Worm (Caenorhabditis elegans) whole organism, young adult: ENCODE data around the gene R03H10.5.
A peak's percentile ranks its signal among the peaks of the same experiment; 100 is the strongest.

Source experiments
- B0035.1 ChIP-seq: sonication (generic microtip); optimal IDR thresholded peaks from 2 replicates; lab custom pipeline; 2016; ENCODE audit warnings: missing genetic modification characterization, mild to moderate bottlenecking, missing compliant biosample characterization, missing genotype, missing genetic modification reagents
- B0336.3 ChIP-seq: fragments of 200-800 bp; sonication (Bioruptor generic); IDR thresholded peaks from 2 replicates; pipeline ENCODE4 v1.3.6; 2022; ENCODE audit warnings: missing genetic modification characterization, missing compliant biosample characterization
- Y56A3A.18 ChIP-seq: fragments of 200-800 bp; sonication (Bioruptor generic); IDR thresholded peaks from 2 replicates; pipeline ENCODE4 v1.3.6; 2022; ENCODE audit warnings: missing genetic modification reagents, missing genetic modification characterization, missing compliant biosample characterization
- akir-1 ChIP-seq: fragments of 200-800 bp; sonication (Bioruptor generic); optimal IDR thresholded peaks from 2 replicates; lab custom pipeline; 2018; ENCODE audit warnings: mild to moderate bottlenecking, missing genetic modification characterization, moderate library complexity, missing compliant biosample characterization
- atf-7 ChIP-seq: sonication (generic microtip); optimal IDR thresholded peaks from 2 replicates; lab custom pipeline; 2017; ENCODE audit warnings: mild to moderate bottlenecking, missing genetic modification characterization, missing compliant biosample characterization
- bed-2 ChIP-seq: fragments of 200-800 bp; sonication (Bioruptor generic); IDR thresholded peaks from 2 replicates; pipeline ENCODE4 v1.3.6; 2022; ENCODE audit warnings: missing genetic modification reagents, missing genetic modification characterization, missing compliant biosample characterization
- ceh-100 ChIP-seq: fragments of 200-800 bp; sonication (Bioruptor generic); IDR thresholded peaks from 2 replicates; pipeline ENCODE4 v1.3.6; 2022; ENCODE audit warnings: missing genetic modification reagents, missing genetic modification characterization, missing compliant biosample characterization
- ceh-58 ChIP-seq: fragments of 200-800 bp; sonication (Bioruptor generic); IDR thresholded peaks from 2 replicates; pipeline ENCODE4 v1.3.6; 2022; ENCODE audit warnings: missing genetic modification characterization, missing compliant biosample characterization
- dox-1 ChIP-seq: fragments of 200-800 bp; sonication (Bioruptor generic); IDR thresholded peaks from 2 replicates; pipeline ENCODE4 v1.3.6; 2022; ENCODE audit warnings: missing genetic modification reagents, missing genetic modification characterization, missing compliant biosample characterization
- efl-1 ChIP-seq: fragments of 150-350 bp; optimal IDR thresholded peaks from 2 replicates; lab custom pipeline; 2014; ENCODE audit warnings: missing biosample characterization, missing genetic modification reagents, missing genetic modification characterization
- egl-18 ChIP-seq: fragments of 200-800 bp; sonication (Bioruptor generic); IDR thresholded peaks from 2 replicates; pipeline ENCODE4 v1.3.6; 2022; ENCODE audit warnings: missing genetic modification reagents, missing genetic modification characterization, missing compliant biosample characterization
- ekl-4 ChIP-seq: fragments of 200-800 bp; sonication (Bioruptor generic); IDR thresholded peaks from 2 replicates; pipeline ENCODE4 v1.3.6; 2022; ENCODE audit warnings: missing genetic modification reagents, missing genetic modification characterization, missing compliant biosample characterization
- fkh-3 ChIP-seq: sonication (generic microtip); optimal IDR thresholded peaks from 2 replicates; lab custom pipeline; 2016; ENCODE audit warnings: mild to moderate bottlenecking, missing genetic modification characterization, missing compliant biosample characterization
- hrde-1 ChIP-seq: sonication (generic microtip); optimal IDR thresholded peaks from 2 replicates; lab custom pipeline; 2016; ENCODE audit warnings: missing genetic modification characterization, mild to moderate bottlenecking, missing compliant biosample characterization, moderate library complexity, missing genotype, missing genetic modification reagents, borderline replicate concordance
- hsf-1 ChIP-seq: fragments of 200-800 bp; sonication (Bioruptor generic); IDR thresholded peaks from 2 replicates; pipeline ENCODE4 v1.3.6; 2022; ENCODE audit warnings: missing genetic modification reagents, missing genetic modification characterization, missing compliant biosample characterization
- mcd-1 ChIP-seq: fragments of 200-800 bp; sonication (Bioruptor generic); IDR thresholded peaks from 2 replicates; pipeline ENCODE4 v1.3.6; 2022; ENCODE audit warnings: missing genetic modification reagents, missing genetic modification characterization, missing compliant biosample characterization
- mel-28 ChIP-seq: sonication (generic microtip); optimal IDR thresholded peaks from 2 replicates; lab custom pipeline; 2016; ENCODE audit warnings: borderline replicate concordance, mild to moderate bottlenecking, missing genetic modification characterization, missing compliant biosample characterization
- nfyb-1 ChIP-seq: fragments of 200-800 bp; sonication (Bioruptor generic); IDR thresholded peaks from 2 replicates; pipeline ENCODE4 v1.3.6; 2022; ENCODE audit warnings: missing genetic modification reagents, missing genetic modification characterization, missing compliant biosample characterization
- nhr-27 ChIP-seq: fragments of 200-800 bp; sonication (Bioruptor generic); optimal IDR thresholded peaks from 2 replicates; lab custom pipeline; 2018; ENCODE audit warnings: mild to moderate bottlenecking, missing genetic modification characterization, moderate library complexity, missing compliant biosample characterization
- nhr-80 ChIP-seq: sonication (generic microtip); optimal IDR thresholded peaks from 2 replicates; lab custom pipeline; 2016; ENCODE audit warnings: missing genetic modification characterization, missing compliant biosample characterization
- rcor-1 ChIP-seq: fragments of 200-800 bp; sonication (Bioruptor generic); IDR thresholded peaks from 2 replicates; pipeline ENCODE4 v1.3.6; 2022; ENCODE audit warnings: missing genetic modification reagents, missing genetic modification characterization, missing compliant biosample characterization
- repo-1 ChIP-seq: sonication (generic microtip); optimal IDR thresholded peaks from 2 replicates; lab custom pipeline; 2017; ENCODE audit warnings: mild to moderate bottlenecking, missing genetic modification characterization, missing compliant biosample characterization
- rpc-1 ChIP-seq, 2 experiments: fragments of 150-350 bp in 1 of 2; sonication (generic microtip) in 1 of 2; optimal IDR thresholded peaks; 2 replicates each; lab custom pipeline; 2014 to 2018; ENCODE audit warnings: missing biosample characterization in 1 of 2, missing genetic modification characterization in 1 of 2, missing genetic modification reagents in 1 of 2, missing genotype in 1 of 2
- snpc-4 ChIP-seq, 5 experiments: fragments of 150-350 bp in 1 of 5; sonication (generic microtip) in 4 of 5; optimal IDR thresholded peaks; 2 replicates each; lab custom pipeline; 2014 to 2018; ENCODE audit warnings: missing genetic modification characterization in 5 of 5, missing biosample characterization in 3 of 5, antibody characterized with exemption in 2 of 5, mild to moderate bottlenecking in 2 of 5, missing compliant biosample characterization in 2 of 5, missing genotype in 2 of 5, moderate library complexity in 2 of 5, missing genetic modification reagents in 1 of 5
- somi-1 ChIP-seq: fragments of 200-800 bp; sonication (Bioruptor generic); optimal IDR thresholded peaks from 2 replicates; lab custom pipeline; 2018; ENCODE audit warnings: mild to moderate bottlenecking, missing genetic modification characterization, missing compliant biosample characterization
- tbp1 ChIP-seq: fragments of 200-800 bp; sonication (Bioruptor generic); optimal IDR thresholded peaks from 2 replicates; lab custom pipeline; 2018; ENCODE audit warnings: mild to moderate bottlenecking, missing genetic modification characterization, missing compliant biosample characterization
- tbx-9 ChIP-seq: sonication (generic microtip); optimal IDR thresholded peaks from 2 replicates; lab custom pipeline; 2016; ENCODE audit warnings: borderline replicate concordance, missing genetic modification characterization, inconsistent platforms, missing compliant biosample characterization
- unc-62 ChIP-seq: fragments of 150-350 bp; optimal IDR thresholded peaks from 2 replicates; lab custom pipeline; 2014; ENCODE audit warnings: missing biosample characterization, missing genetic modification reagents, missing genetic modification characterization
- xnd-1 ChIP-seq: sonication (generic microtip); optimal IDR thresholded peaks from 2 replicates; lab custom pipeline; 2016; ENCODE audit warnings: missing genotype, missing genetic modification reagents, missing genetic modification characterization, missing compliant biosample characterization
- zim-3 ChIP-seq: sonication (generic microtip); optimal IDR thresholded peaks from 2 replicates; lab custom pipeline; 2017; ENCODE audit warnings: mild to moderate bottlenecking, missing genetic modification characterization, moderate library complexity, missing compliant biosample characterization
- ztf-18 ChIP-seq: sonication (generic microtip); optimal IDR thresholded peaks from 2 replicates; lab custom pipeline; 2016; ENCODE audit warnings: missing genotype, mild to moderate bottlenecking, missing genetic modification characterization, missing compliant biosample characterization
- ztf-22 ChIP-seq: fragments of 200-800 bp; sonication (Bioruptor generic); optimal IDR thresholded peaks from 2 replicates; lab custom pipeline; 2018; ENCODE audit warnings: mild to moderate bottlenecking, missing genetic modification characterization, moderate library complexity, missing compliant biosample characterization
- ztf-25 ChIP-seq: fragments of 200-800 bp; sonication (Bioruptor generic); IDR thresholded peaks from 2 replicates; pipeline ENCODE4 v1.3.6; 2022; ENCODE audit warnings: missing genetic modification reagents, missing genetic modification characterization, missing compliant biosample characterization
- ztf-26 ChIP-seq: sonication (generic microtip); optimal IDR thresholded peaks from 2 replicates; lab custom pipeline; 2017; ENCODE audit warnings: missing genetic modification characterization, missing compliant biosample characterization
- ztf-6 ChIP-seq: fragments of 200-800 bp; sonication (Bioruptor generic); IDR thresholded peaks from 2 replicates; pipeline ENCODE4 v1.3.6; 2022; ENCODE audit warnings: missing genetic modification reagents, missing genetic modification characterization, missing compliant biosample characterization

The R03H10.5 gene

ce11 chrII:4203729-4204184, 33.3 kb upstream of the R03H10.5 start, which contains the start of gene mth-1:
Gene mth-1 (minus strand): TSS chrII:4203779.
- TF ChIP-seq ztf-26 (tag; lab: Kevin White, UChicago) (no peak), nhr-80 (peak; percentile 46)

- no peak for TF ChIP-seq tbp1 (GFP tag; lab: Kevin White, UChicago)
- no peak for TF ChIP-seq B0035.1 (tag; lab: Kevin White, UChicago)
- no peak for TF ChIP-seq ztf-6 (GFP tag; lab: Robert Waterston, UW)
- no peak for TF ChIP-seq unc-62 (GFP tag; lab: Kevin White, UChicago)
- peak; percentile 63 for TF ChIP-seq dox-1
- TF ChIP-seq ceh-100 (GFP tag; lab: Robert Waterston, UW): no peak
- no peak for TF ChIP-seq akir-1 (GFP tag; lab: Kevin White, UChicago)
- TF ChIP-seq rpc-1 (optimal IDR thresholded peaks at IDR 0.05; lab: Kevin White, UChicago): no peak
- TF ChIP-seq rpc-1 (tag; optimal IDR thresholded peaks at IDR 0.05; lab: Kevin White, UChicago): no peak
- 0 out of 2 replicates have a peak, but pooled peaks have one; percentile 34 for TF ChIP-seq B0336.3 (GFP tag; lab: Robert Waterston, UW)
- peak; percentile 34; the same call in 1 of the 2 replicates for TF ChIP-seq nfyb-1 (GFP tag; lab: Robert Waterston, UW)
- no peak for TF ChIP-seq mel-28 (tag; lab: Kevin White, UChicago)
- TF ChIP-seq ceh-58 (GFP tag; lab: Robert Waterston, UW): no peak
- no peak for TF ChIP-seq mcd-1
- no peak for TF ChIP-seq ztf-18 (tag; lab: Kevin White, UChicago)
- TF ChIP-seq nhr-80: peak; percentile 94
- TF ChIP-seq somi-1 (GFP tag; lab: Kevin White, UChicago): no peak
Measured at ce11 chrII:4194127-4194526, 23.7 kb upstream of the R03H10.5 start, which contains the start of gene mth-2. Gene mth-2 (minus strand): TSS chrII:4194314.

- TF ChIP-seq snpc-4 (GFP tag; optimal IDR thresholded peaks at IDR 0.05; lab: Kevin White, UChicago) (no peak), snpc-4 (tag; optimal IDR thresholded peaks at IDR 0.05; lab: Kevin White, UChicago) (no peak), ztf-22 (GFP tag; lab: Kevin White, UChicago) (no peak), ztf-18 (tag; lab: Kevin White, UChicago) (no peak), nhr-27 (no peak), hsf-1 (GFP tag; lab: Robert Waterston, UW) (no peak), xnd-1 (tag; lab: Kevin White, UChicago) (no peak), fkh-3 (no peak), hrde-1 (no peak), rcor-1 (GFP tag; lab: Robert Waterston, UW) (no peak), ztf-25 (GFP tag; lab: Robert Waterston, UW) (no peak), mcd-1 (no peak)
Measured at ce11 chrII:4186364-4186763, 16.0 kb upstream of the R03H10.5 start, which contains the start of gene cpna-1. Gene cpna-1 (plus strand): TSS chrII:4186664.

- TF ChIP-seq ekl-4 (GFP tag; lab: Robert Waterston, UW): no peak
- TF ChIP-seq bed-2: no peak
- no peak for TF ChIP-seq efl-1 (GFP tag; lab: Kevin White, UChicago)
- no peak for TF ChIP-seq Y56A3A.18
- no peak for TF ChIP-seq repo-1 (tag; lab: Kevin White, UChicago)
- no peak for TF ChIP-seq egl-18
- TF ChIP-seq tbx-9 (tag; lab: Kevin White, UChicago): no peak
- TF ChIP-seq zim-3: no peak
- TF ChIP-seq atf-7: no peak
- TF ChIP-seq B0336.3 (GFP tag; lab: Robert Waterston, UW): no peak
- TF ChIP-seq, all 124 proteins: peak for 0
Measured at ce11 chrII:4183979-4184378, 13.6 kb upstream of the R03H10.5 start.
